Worm (Caenorhabditis elegans) whole organism, L3 larva: Measurements from ENCODE around the gene snb-6.

Experiments used
- aly-2 ChIP-seq: fragments of 150-350 bp; optimal IDR thresholded peaks from 2 replicates; lab custom pipeline; 2014; ENCODE audit warnings: missing biosample characterization, missing genetic modification characterization
- egl-5 ChIP-seq: fragments of 150-350 bp; optimal IDR thresholded peaks from 2 replicates; lab custom pipeline; 2017; ENCODE audit warnings: missing biosample characterization, missing genetic modification reagents, missing genetic modification characterization, inconsistent platforms
- elt-1 ChIP-seq: fragments of 150-350 bp; optimal IDR thresholded peaks from 2 replicates; lab custom pipeline; 2014; ENCODE audit warnings: missing biosample characterization, missing genetic modification characterization
- nhr-11 ChIP-seq: fragments of 150-350 bp; optimal IDR thresholded peaks from 2 replicates; lab custom pipeline; 2014; ENCODE audit warnings: missing biosample characterization, missing genetic modification characterization
- snpc-4 ChIP-seq: fragments of 150-350 bp; optimal IDR thresholded peaks from 2 replicates; lab custom pipeline; 2014; ENCODE audit warnings: missing biosample characterization, missing genetic modification characterization
- ztf-4 ChIP-seq: fragments of 150-350 bp; optimal IDR thresholded peaks from 2 replicates; lab custom pipeline; 2014; ENCODE audit warnings: missing biosample characterization, missing genetic modification characterization

DNA sequence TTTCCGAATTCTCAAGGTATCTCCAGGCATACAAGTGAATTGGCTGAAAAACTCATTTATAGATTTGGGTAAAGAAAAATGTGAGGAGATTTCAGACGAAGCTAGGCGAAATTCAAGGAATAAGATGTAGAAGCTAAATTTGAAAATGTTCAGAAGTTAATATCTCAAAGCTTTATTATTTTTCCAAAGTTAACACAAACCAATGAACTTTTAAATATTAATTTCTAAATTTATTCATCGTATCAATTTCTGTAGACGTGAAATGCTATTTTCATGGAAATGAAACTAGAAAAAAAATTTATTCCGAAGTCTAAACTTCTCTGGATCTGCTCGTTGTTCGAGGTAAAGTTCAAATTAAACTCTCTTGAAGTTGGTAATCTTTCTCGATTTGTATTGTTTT is 14.2 kb downstream of the snb-6 start, which contains the start of gene agxt-1:
- no peak for TF ChIP-seq ztf-4 (tag; lab: Kevin White, UChicago)
- TF ChIP-seq snpc-4 (tag; lab: Kevin White, UChicago): no peak
- TF ChIP-seq aly-2: no peak
- no peak for TF ChIP-seq elt-1 (tag; lab: Kevin White, UChicago)
- TF ChIP-seq nhr-11 (tag; lab: Kevin White, UChicago): no peak
- TF ChIP-seq egl-5 (tag; lab: Kevin White, UChicago): no peak
